Worm (Caenorhabditis elegans) whole organism, L3 larva: Measurements from ENCODE around the gene Y41C4A.6.

Experiments used
- R02D3.7 ChIP-seq: fragments of 150-350 bp; optimal IDR thresholded peaks from 2 replicates; lab custom pipeline; 2014; ENCODE audit warnings: missing biosample characterization, missing genetic modification characterization
- ZK546.5 ChIP-seq: sonication (generic microtip); optimal IDR thresholded peaks from 2 replicates; lab custom pipeline; 2017; ENCODE audit warnings: missing biosample characterization, missing genetic modification characterization
- aly-2 ChIP-seq: fragments of 150-350 bp; optimal IDR thresholded peaks from 2 replicates; lab custom pipeline; 2014; ENCODE audit warnings: missing biosample characterization, missing genetic modification characterization
- ama-1 ChIP-seq: fragments of 150-350 bp; optimal IDR thresholded peaks from 2 replicates; lab custom pipeline; 2018
- ceh-16 ChIP-seq: sonication (generic microtip); optimal IDR thresholded peaks from 2 replicates; lab custom pipeline; 2017; ENCODE audit warnings: missing biosample characterization, missing genetic modification characterization
- ceh-28 ChIP-seq: fragments of 150-350 bp; optimal IDR thresholded peaks from 2 replicates; lab custom pipeline; 2014; ENCODE audit warnings: missing biosample characterization, missing genetic modification reagents, missing genetic modification characterization
- ceh-82 ChIP-seq: fragments of 150-350 bp; optimal IDR thresholded peaks from 2 replicates; lab custom pipeline; 2014; ENCODE audit warnings: missing biosample characterization, missing genetic modification characterization
- ceh-9 ChIP-seq: sonication (generic microtip); optimal IDR thresholded peaks from 2 replicates; lab custom pipeline; 2018; ENCODE audit warnings: missing biosample characterization, missing genetic modification characterization
- daf-12 ChIP-seq: fragments of 150-350 bp; optimal IDR thresholded peaks from 2 replicates; lab custom pipeline; 2014; ENCODE audit warnings: missing biosample characterization, missing genetic modification reagents, missing genetic modification characterization
- egl-27 ChIP-seq: sonication (generic microtip); optimal IDR thresholded peaks from 4 replicates; lab custom pipeline; 2017; ENCODE audit warnings: missing biosample characterization, missing genetic modification reagents, missing genetic modification characterization
- egl-5 ChIP-seq: fragments of 150-350 bp; optimal IDR thresholded peaks from 2 replicates; lab custom pipeline; 2017; ENCODE audit warnings: missing biosample characterization, missing genetic modification reagents, missing genetic modification characterization, inconsistent platforms
- elt-1 ChIP-seq: fragments of 150-350 bp; optimal IDR thresholded peaks from 2 replicates; lab custom pipeline; 2014; ENCODE audit warnings: missing biosample characterization, missing genetic modification characterization
- elt-2 ChIP-seq: sonication (generic microtip); optimal IDR thresholded peaks from 2 replicates; lab custom pipeline; 2016; ENCODE audit warnings: missing genetic modification reagents, mild to moderate bottlenecking, missing genetic modification characterization, missing compliant biosample characterization
- elt-3 ChIP-seq, 3 experiments: fragments of 150-350 bp in 1 of 3; sonication (generic microtip) in 2 of 3; optimal IDR thresholded peaks; 2 replicates in 2 of 3; 4 replicates in 1 of 3; lab custom pipeline; 2014 to 2017; ENCODE audit warnings: missing biosample characterization in 3 of 3, missing genetic modification characterization in 3 of 3
- eor-1 ChIP-seq, 2 experiments: fragments of 150-350 bp; optimal IDR thresholded peaks; 2 replicates each; lab custom pipeline; 2014 to 2018; ENCODE audit warnings: missing biosample characterization in 2 of 2, missing genetic modification characterization in 2 of 2
- fkh-10 ChIP-seq: sonication (generic microtip); optimal IDR thresholded peaks from 2 replicates; lab custom pipeline; 2017; ENCODE audit warnings: missing biosample characterization, missing genetic modification reagents, missing genetic modification characterization
- fkh-2 ChIP-seq: fragments of 150-350 bp; optimal IDR thresholded peaks from 2 replicates; lab custom pipeline; 2014; ENCODE audit warnings: missing biosample characterization, missing genetic modification reagents, missing genetic modification characterization
- fos-1 ChIP-seq: fragments of 150-350 bp; optimal IDR thresholded peaks from 2 replicates; lab custom pipeline; 2014; ENCODE audit warnings: missing biosample characterization, missing genetic modification characterization
- hmg-11 ChIP-seq: sonication (generic microtip); optimal IDR thresholded peaks from 2 replicates; lab custom pipeline; 2016; ENCODE audit warnings: missing genetic modification characterization, missing compliant biosample characterization
- jun-1 ChIP-seq: fragments of 150-350 bp; optimal IDR thresholded peaks from 2 replicates; lab custom pipeline; 2014; ENCODE audit warnings: missing biosample characterization, missing genetic modification reagents, missing genetic modification characterization
- lin-15B ChIP-seq: fragments of 150-350 bp; optimal IDR thresholded peaks from 2 replicates; lab custom pipeline; 2014; ENCODE audit warnings: missing biosample characterization, missing genetic modification characterization
- lin-39 ChIP-seq: fragments of 150-350 bp; optimal IDR thresholded peaks from 2 replicates; lab custom pipeline; 2018; ENCODE audit warnings: missing biosample characterization, missing genetic modification reagents, missing genetic modification characterization
- lsy-12 ChIP-seq: sonication (generic microtip); optimal IDR thresholded peaks from 2 replicates; lab custom pipeline; 2016; ENCODE audit warnings: mild to moderate bottlenecking, missing genetic modification characterization, missing compliant biosample characterization
- mdl-1 ChIP-seq: fragments of 150-350 bp; optimal IDR thresholded peaks from 2 replicates; lab custom pipeline; 2014; ENCODE audit warnings: missing biosample characterization, missing genetic modification characterization
- mml-1 ChIP-seq: fragments of 150-350 bp; sonication (generic microtip); optimal IDR thresholded peaks from 3 replicates; lab custom pipeline; 2014; ENCODE audit warnings: missing biosample characterization, missing genetic modification characterization
- nfya-1 ChIP-seq: sonication (generic microtip); optimal IDR thresholded peaks from 2 replicates; lab custom pipeline; 2017; ENCODE audit warnings: missing genetic modification characterization, mild to moderate bottlenecking, missing compliant biosample characterization, antibody characterized with exemption, moderate library complexity; ENCODE audit not compliant: insufficient read depth
- nhr-11 ChIP-seq: fragments of 150-350 bp; optimal IDR thresholded peaks from 2 replicates; lab custom pipeline; 2014; ENCODE audit warnings: missing biosample characterization, missing genetic modification characterization
- nhr-12 ChIP-seq: fragments of 150-350 bp; optimal IDR thresholded peaks from 2 replicates; lab custom pipeline; 2014; ENCODE audit warnings: missing biosample characterization, missing genetic modification characterization
- nhr-23 ChIP-seq: fragments of 150-350 bp; optimal IDR thresholded peaks from 2 replicates; lab custom pipeline; 2014; ENCODE audit warnings: missing biosample characterization, missing genetic modification reagents, missing genetic modification characterization
- nhr-237 ChIP-seq: fragments of 150-350 bp; optimal IDR thresholded peaks from 2 replicates; lab custom pipeline; 2014; ENCODE audit warnings: missing biosample characterization, missing genetic modification characterization
- nhr-25 ChIP-seq: sonication (generic microtip); optimal IDR thresholded peaks from 2 replicates; lab custom pipeline; 2017; ENCODE audit warnings: missing biosample characterization, missing genetic modification characterization
- nhr-28 ChIP-seq: fragments of 150-350 bp; optimal IDR thresholded peaks from 2 replicates; lab custom pipeline; 2014; ENCODE audit warnings: missing biosample characterization, missing genetic modification characterization
- nhr-43 ChIP-seq: sonication (generic microtip); optimal IDR thresholded peaks from 2 replicates; lab custom pipeline; 2016; ENCODE audit warnings: mild to moderate bottlenecking, missing genetic modification characterization, missing compliant biosample characterization; ENCODE audit not compliant: poor library complexity, severe bottlenecking
- nhr-67 ChIP-seq: fragments of 150-350 bp; optimal IDR thresholded peaks from 2 replicates; lab custom pipeline; 2014; ENCODE audit warnings: missing biosample characterization, missing genetic modification characterization
- nhr-76 ChIP-seq: fragments of 150-350 bp; sonication (generic microtip); optimal IDR thresholded peaks from 5 replicates; lab custom pipeline; 2014; ENCODE audit warnings: missing biosample characterization, missing genetic modification characterization
- nhr-77 ChIP-seq: fragments of 150-350 bp; optimal IDR thresholded peaks from 2 replicates; lab custom pipeline; 2014; ENCODE audit warnings: missing biosample characterization, missing genetic modification characterization
- pha-4 ChIP-seq: fragments of 150-350 bp; optimal IDR thresholded peaks from 2 replicates; lab custom pipeline; 2014; ENCODE audit warnings: missing biosample characterization, missing genetic modification reagents, missing genetic modification characterization
- pqm-1 ChIP-seq: fragments of 150-350 bp; optimal IDR thresholded peaks from 2 replicates; lab custom pipeline; 2017; ENCODE audit warnings: missing biosample characterization, missing genetic modification characterization, inconsistent platforms
- sea-2 ChIP-seq: fragments of 150-350 bp; sonication (generic microtip); optimal IDR thresholded peaks from 4 replicates; lab custom pipeline; 2014; ENCODE audit warnings: missing biosample characterization, missing genetic modification reagents, missing genetic modification characterization
- skn-1 ChIP-seq: fragments of 150-350 bp; optimal IDR thresholded peaks from 2 replicates; lab custom pipeline; 2014; ENCODE audit warnings: missing biosample characterization, missing genetic modification characterization
- snpc-4 ChIP-seq: fragments of 150-350 bp; optimal IDR thresholded peaks from 2 replicates; lab custom pipeline; 2014; ENCODE audit warnings: missing biosample characterization, missing genetic modification characterization
- tbx-2 ChIP-seq: sonication (generic microtip); optimal IDR thresholded peaks from 2 replicates; lab custom pipeline; 2016; ENCODE audit warnings: mild to moderate bottlenecking, missing genetic modification characterization, missing compliant biosample characterization
- unc-39 ChIP-seq: sonication (generic microtip); optimal IDR thresholded peaks from 4 replicates; lab custom pipeline; 2017; ENCODE audit warnings: missing biosample characterization, missing genetic modification characterization
- unc-62 ChIP-seq: fragments of 150-350 bp; sonication (generic microtip); optimal IDR thresholded peaks from 4 replicates; lab custom pipeline; 2014; ENCODE audit warnings: missing biosample characterization, missing genetic modification reagents, missing genetic modification characterization
- zag-1 ChIP-seq: fragments of 150-350 bp; optimal IDR thresholded peaks from 2 replicates; lab custom pipeline; 2014; ENCODE audit warnings: missing biosample characterization, missing genetic modification characterization
- ztf-11 ChIP-seq: fragments of 150-350 bp; optimal IDR thresholded peaks from 2 replicates; lab custom pipeline; 2014; ENCODE audit warnings: missing biosample characterization, missing genetic modification characterization
- ztf-4 ChIP-seq: fragments of 150-350 bp; optimal IDR thresholded peaks from 2 replicates; lab custom pipeline; 2014; ENCODE audit warnings: missing biosample characterization, missing genetic modification characterization

Gene Y41C4A.6

ce11 chrIII:11738482-11738881 is 42.1 kb downstream of the Y41C4A.6 start (continued):
- no peak for TF ChIP-seq nhr-28 (tag; lab: Kevin White, UChicago)
- TF ChIP-seq nhr-11 (tag; lab: Kevin White, UChicago), result no peak
- TF ChIP-seq, all 47 proteins: peak for 6

ce11 chrIII:11740868-11741267 is 44.5 kb downstream of the Y41C4A.6 start:
- TF ChIP-seq skn-1 (no peak), pha-4 (peak; percentile 73), ceh-16 (tag; lab: Kevin White, UChicago) (no peak), elt-1 (tag; lab: Kevin White, UChicago) (no peak), nhr-25 (peak; percentile 8)

DNA sequence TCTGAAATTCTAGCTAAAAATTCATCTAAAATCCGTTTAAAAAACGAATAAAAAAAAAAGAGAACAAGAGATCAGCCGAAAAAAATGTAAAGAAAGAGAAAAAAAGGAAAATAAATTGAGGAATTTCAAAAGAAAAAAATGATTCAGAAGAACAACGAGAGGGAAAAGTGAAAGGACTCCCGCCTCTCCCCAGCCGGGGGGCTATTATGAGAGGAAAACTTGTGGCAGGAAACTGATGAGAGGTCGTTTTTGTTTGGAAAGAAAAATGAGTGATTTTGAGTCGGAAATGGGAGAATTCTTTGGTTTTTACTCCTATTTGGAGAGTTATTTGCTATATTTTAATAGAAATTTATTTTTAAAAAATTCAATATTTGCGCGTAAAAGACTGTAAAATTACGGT is 45.8 kb downstream of the Y41C4A.6 start:
- TF ChIP-seq nhr-28 (tag; lab: Kevin White, UChicago) (no peak), eor-1 (tag; optimal IDR thresholded peaks at IDR 0.05; lab: Kevin White, UChicago) (no peak), skn-1 (no peak)

- TF ChIP-seq ceh-28 (tag; lab: Kevin White, UChicago), result peak; percentile 49
- TF ChIP-seq unc-62 (GFP tag; lab: Kevin White, UChicago), result no peak
- no peak for TF ChIP-seq ceh-9 (tag; lab: Kevin White, UChicago)
- no peak for TF ChIP-seq egl-5
- no peak for TF ChIP-seq nhr-237 (tag; lab: Kevin White, UChicago)
- TF ChIP-seq aly-2, result no peak
- TF ChIP-seq sea-2 (GFP tag; lab: Kevin White, UChicago), result no peak
- no peak for TF ChIP-seq nhr-12 (tag; lab: Kevin White, UChicago)
- no peak for TF ChIP-seq ama-1 (lab: Kevin White, UChicago)
- TF ChIP-seq ZK546.5 (tag; lab: Kevin White, UChicago), result no peak
- TF ChIP-seq fkh-10, result no peak
- peak; percentile 45 for TF ChIP-seq skn-1
- no peak for TF ChIP-seq nhr-76 (tag; lab: Kevin White, UChicago)
- TF ChIP-seq snpc-4 (tag; lab: Kevin White, UChicago), result peak; percentile 43
- TF ChIP-seq tbx-2 (tag; lab: Kevin White, UChicago), result no peak
- peak; percentile 66 for TF ChIP-seq lin-15B (tag; lab: Kevin White, UChicago)
- TF ChIP-seq nhr-23 (tag; lab: Kevin White, UChicago), result peak; percentile 86
- TF ChIP-seq lin-39 (tag; lab: Kevin White, UChicago), result peak; percentile 54
- no peak for TF ChIP-seq egl-27 (tag; lab: Kevin White, UChicago)
- TF ChIP-seq nhr-67 (tag; lab: Kevin White, UChicago), result no peak
- no peak for TF ChIP-seq pqm-1 (tag; lab: Kevin White, UChicago)
- TF ChIP-seq fkh-2 (tag; lab: Kevin White, UChicago), result no peak
- TF ChIP-seq ztf-4 (tag; lab: Kevin White, UChicago), result no peak
- TF ChIP-seq nhr-28 (tag; lab: Kevin White, UChicago), result no peak
- no peak for TF ChIP-seq ztf-11 (tag; lab: Kevin White, UChicago)
- peak; percentile 22 for TF ChIP-seq elt-2 (tag; lab: Kevin White, UChicago)
- TF ChIP-seq mdl-1 (tag; lab: Kevin White, UChicago), result no peak
- TF ChIP-seq elt-3 (tag; optimal IDR thresholded peaks at IDR 0.05; lab: Kevin White, UChicago), result no peak
- TF ChIP-seq ceh-16 (tag; lab: Kevin White, UChicago), result no peak
- TF ChIP-seq elt-1 (tag; lab: Kevin White, UChicago), result no peak
- no peak for TF ChIP-seq fos-1 (tag; lab: Kevin White, UChicago)
- peak; percentile 5 for TF ChIP-seq R02D3.7 (tag; lab: Kevin White, UChicago)
- no peak for TF ChIP-seq nhr-77 (tag; lab: Kevin White, UChicago)
- peak; percentile 87 for TF ChIP-seq nfya-1
- TF ChIP-seq daf-12, result no peak
- TF ChIP-seq pha-4, result peak; percentile 77
- no peak for TF ChIP-seq mml-1 (tag; lab: Kevin White, UChicago)
- peak; percentile 91 for TF ChIP-seq nhr-43 (tag; lab: Kevin White, UChicago)
- TF ChIP-seq eor-1 (tag; optimal IDR thresholded peaks at IDR 0.05; lab: Kevin White, UChicago), result no peak
- TF ChIP-seq lsy-12 (tag; lab: Kevin White, UChicago), result peak; percentile 55
- TF ChIP-seq nhr-11 (tag; lab: Kevin White, UChicago), result no peak
- TF ChIP-seq hmg-11, result peak; percentile 43
- TF ChIP-seq unc-39 (tag; lab: Kevin White, UChicago), result no peak
- peak; percentile 65 for TF ChIP-seq nhr-25
- TF ChIP-seq ceh-82 (tag; lab: Kevin White, UChicago), result no peak
- no peak for TF ChIP-seq zag-1
- TF ChIP-seq jun-1 (tag; lab: Kevin White, UChicago), result no peak
Observed at ce11 chrIII:11746718-11747117, 50.3 kb downstream of the Y41C4A.6 start, which contains the start of gene mrt-2. Gene mrt-2, plus strand, starts transcription at chrIII:11746766.
